Fruit fly (Drosophila melanogaster): ENCODE results near the gene Rab11.

Rab11 gene

dm6 chr3R:21126673-21127284, 15.6 kb downstream of the Rab11 start:
- TF ChIP-seq psq (optimal IDR thresholded peaks at IDR 0.05) (no peak), h (optimal IDR thresholded peaks at IDR 0.05) (no peak), insv (optimal IDR thresholded peaks at IDR 0.05) (no peak)

- TF ChIP-seq ttk (optimal IDR thresholded peaks at IDR 0.05) (no peak), h (optimal IDR thresholded peaks at IDR 0.05) (no peak)
These were observed 16.3 kb downstream of the Rab11 start, which contains the start of the genes slmb and CG5793 for dm6 chr3R:21127352-21127985. slmb (minus strand) TSS chr3R:21127485. CG5793 (plus strand) TSS chr3R:21127573.

dm6 chr3R:21129617-21130016, 18.4 kb downstream of the Rab11 start, which contains the start of gene Obp93a:
Obp93a (minus strand) TSS chr3R:21129717.
- TF ChIP-seq Sin3A (optimal IDR thresholded peaks at IDR 0.05) (no peak), Myc (optimal IDR thresholded peaks at IDR 0.05) (no peak), psq (optimal IDR thresholded peaks at IDR 0.05) (no peak), h (optimal IDR thresholded peaks at IDR 0.05) (no peak)

dm6 chr3R:21130050-21130449, 18.8 kb downstream of the Rab11 start, which contains the start of gene Ice2:
Ice2 (plus strand) TSS chr3R:21130216.
- TF ChIP-seq psq (optimal IDR thresholded peaks at IDR 0.05) (no peak), Sin3A (optimal IDR thresholded peaks at IDR 0.05) (no peak), Myc (optimal IDR thresholded peaks at IDR 0.05) (no peak), ttk (optimal IDR thresholded peaks at IDR 0.05) (no peak), insv (optimal IDR thresholded peaks at IDR 0.05) (no peak), h (optimal IDR thresholded peaks at IDR 0.05) (no peak)

dm6 chr3R:21133517-21133916, 22.3 kb downstream of the Rab11 start, which contains the start of gene Trm7-34:
Trm7-34 (minus strand) TSS chr3R:21133881.
- TF ChIP-seq ttk (optimal IDR thresholded peaks at IDR 0.05) (no peak), psq (optimal IDR thresholded peaks at IDR 0.05) (no peak), insv (optimal IDR thresholded peaks at IDR 0.05) (no peak), h (optimal IDR thresholded peaks at IDR 0.05) (no peak), Sin3A (optimal IDR thresholded peaks at IDR 0.05) (no peak), Myc (optimal IDR thresholded peaks at IDR 0.05) (no peak)

- TF ChIP-seq psq (optimal IDR thresholded peaks at IDR 0.05) (no peak), insv (optimal IDR thresholded peaks at IDR 0.05) (no peak), Myc (optimal IDR thresholded peaks at IDR 0.05) (no peak), h (optimal IDR thresholded peaks at IDR 0.05) (no peak), ttk (optimal IDR thresholded peaks at IDR 0.05) (no peak), Sin3A (optimal IDR thresholded peaks at IDR 0.05) (no peak)
These were observed 22.7 kb downstream of the Rab11 start, which contains the start of gene Usp8 for dm6 chr3R:21133951-21134350. Usp8 (plus strand) TSS chr3R:21134262.

- TF ChIP-seq ttk (optimal IDR thresholded peaks at IDR 0.05) (no peak), h (optimal IDR thresholded peaks at IDR 0.05) (no peak), Myc (optimal IDR thresholded peaks at IDR 0.05) (no peak), Sin3A (optimal IDR thresholded peaks at IDR 0.05) (no peak), insv (optimal IDR thresholded peaks at IDR 0.05) (no peak), psq (optimal IDR thresholded peaks at IDR 0.05) (no peak)
These were observed 27.1 kb downstream of the Rab11 start, which contains the start of gene meigo for dm6 chr3R:21138220-21138754. meigo (plus strand) TSS chr3R:21138270.

dm6 chr3R:21140458-21140857, 29.2 kb downstream of the Rab11 start, which contains the start of gene SNF4Agamma:
SNF4Agamma (plus strand) TSS chr3R:21140739.
- TF ChIP-seq insv (optimal IDR thresholded peaks at IDR 0.05): no peak
- TF ChIP-seq h (optimal IDR thresholded peaks at IDR 0.05): no peak
- TF ChIP-seq psq (optimal IDR thresholded peaks at IDR 0.05): no peak
- no peak for TF ChIP-seq Sin3A (optimal IDR thresholded peaks at IDR 0.05)
- no peak for TF ChIP-seq ttk (optimal IDR thresholded peaks at IDR 0.05)
- TF ChIP-seq Myc (optimal IDR thresholded peaks at IDR 0.05): no peak

- TF ChIP-seq Sin3A (optimal IDR thresholded peaks at IDR 0.05) (no peak), insv (optimal IDR thresholded peaks at IDR 0.05) (no peak), ttk (optimal IDR thresholded peaks at IDR 0.05) (no peak), h (optimal IDR thresholded peaks at IDR 0.05) (no peak)
These were observed 30.1 kb downstream of the Rab11 start for dm6 chr3R:21141341-21141740.

- TF ChIP-seq Sin3A (optimal IDR thresholded peaks at IDR 0.05) (no peak), psq (optimal IDR thresholded peaks at IDR 0.05) (no peak), h (optimal IDR thresholded peaks at IDR 0.05) (no peak), insv (optimal IDR thresholded peaks at IDR 0.05) (no peak), Myc (optimal IDR thresholded peaks at IDR 0.05) (no peak), ttk (optimal IDR thresholded peaks at IDR 0.05) (no peak)
These were observed 38.9 kb downstream of the Rab11 start for dm6 chr3R:21150090-21150489.

- TF ChIP-seq Sin3A (optimal IDR thresholded peaks at IDR 0.05) (no peak), psq (optimal IDR thresholded peaks at IDR 0.05) (no peak), Myc (optimal IDR thresholded peaks at IDR 0.05) (no peak), insv (optimal IDR thresholded peaks at IDR 0.05) (no peak), ttk (optimal IDR thresholded peaks at IDR 0.05) (no peak), h (optimal IDR thresholded peaks at IDR 0.05) (no peak)
These were observed 40.1 kb downstream of the Rab11 start for dm6 chr3R:21151090-21151870.

dm6 chr3R:21152856-21153278, 41.7 kb downstream of the Rab11 start:
- no peak for TF ChIP-seq Myc (optimal IDR thresholded peaks at IDR 0.05)
- TF ChIP-seq insv (optimal IDR thresholded peaks at IDR 0.05): no peak
- no peak for TF ChIP-seq ttk (optimal IDR thresholded peaks at IDR 0.05)
- TF ChIP-seq psq (optimal IDR thresholded peaks at IDR 0.05): no peak
- no peak for TF ChIP-seq Sin3A (optimal IDR thresholded peaks at IDR 0.05)
- no peak for TF ChIP-seq h (optimal IDR thresholded peaks at IDR 0.05)

Measured in Kc167 (cell line).